Fruit fly (Drosophila melanogaster) whole organism, embryonic: Measurements from ENCODE around the gene tsh.

Source experiments
- ATbp ChIP-seq: fragments of 200-800 bp; sonication (Bioruptor generic); optimal IDR thresholded peaks from 2 replicates; lab custom pipeline; 2017; ENCODE audit warnings: missing biosample characterization, mild to moderate bottlenecking, missing genetic modification characterization, missing genetic modification reagents
- Abd-B ChIP-seq: fragments of 200-800 bp; sonication (Bioruptor generic); optimal IDR thresholded peaks from 2 replicates; lab custom pipeline; 2018; ENCODE audit warnings: missing biosample characterization, mild to moderate bottlenecking, missing genetic modification characterization, moderate library complexity
- Adf1 ChIP-seq: fragments of 200-800 bp; sonication (Bioruptor generic); IDR thresholded peaks from 2 replicates; pipeline ENCODE4 v1.3.6; 2022; ENCODE audit warnings: missing biosample characterization, missing genetic modification characterization
- Atf3 ChIP-seq: fragments of 200-800 bp; sonication (Bioruptor generic); optimal IDR thresholded peaks from 3 replicates; lab custom pipeline; 2016; ENCODE audit warnings: missing biosample characterization, missing genetic modification characterization
- C15 ChIP-seq: fragments of 200-800 bp; sonication (Bioruptor generic); IDR thresholded peaks from 3 replicates; pipeline ENCODE4 v1.3.6; 2022; ENCODE audit warnings: missing biosample characterization, missing genetic modification characterization
- CG11085 ChIP-seq: fragments of 200-800 bp; sonication (Bioruptor generic); IDR thresholded peaks from 2 replicates; pipeline ENCODE4 v1.3.6; 2022; ENCODE audit warnings: missing biosample characterization, missing genetic modification characterization
- CG11398 ChIP-seq: fragments of 200-800 bp; sonication (Bioruptor generic); optimal IDR thresholded peaks from 2 replicates; lab custom pipeline; 2016; ENCODE audit warnings: missing biosample characterization, missing genetic modification characterization
- CG11504 ChIP-seq: fragments of 200-800 bp; sonication (Bioruptor generic); optimal IDR thresholded peaks from 3 replicates; lab custom pipeline; 2019; ENCODE audit warnings: missing biosample characterization, mild to moderate bottlenecking, missing genetic modification characterization, moderate library complexity
- CG12155 ChIP-seq: fragments of 200-800 bp; sonication (Bioruptor generic); optimal IDR thresholded peaks from 3 replicates; lab custom pipeline; 2016; ENCODE audit warnings: missing biosample characterization, missing genetic modification characterization
- CG12391 ChIP-seq: fragments of 200-800 bp; sonication (Bioruptor generic); optimal IDR thresholded peaks from 3 replicates; lab custom pipeline; 2018; ENCODE audit warnings: missing biosample characterization, mild to moderate bottlenecking, missing genetic modification characterization, moderate library complexity
- CG12659 ChIP-seq: fragments of 200-800 bp; sonication (Bioruptor generic); optimal IDR thresholded peaks from 3 replicates; lab custom pipeline; 2017; ENCODE audit warnings: mild to moderate bottlenecking, missing biosample characterization, missing genetic modification reagents, missing genetic modification characterization
- CG12769 ChIP-seq: fragments of 200-800 bp; sonication (Bioruptor generic); optimal IDR thresholded peaks from 2 replicates; lab custom pipeline; 2019; ENCODE audit warnings: missing biosample characterization, mild to moderate bottlenecking, missing genetic modification characterization, moderate library complexity
- CG17359 ChIP-seq: fragments of 200-800 bp; sonication (Bioruptor generic); optimal IDR thresholded peaks from 3 replicates; lab custom pipeline; 2018; ENCODE audit warnings: missing biosample characterization, mild to moderate bottlenecking, missing genetic modification characterization, moderate library complexity
- CG18011 ChIP-seq: fragments of 200-800 bp; sonication (Bioruptor generic); optimal IDR thresholded peaks from 2 replicates; lab custom pipeline; 2017; ENCODE audit warnings: missing biosample characterization, missing genetic modification characterization, mild to moderate bottlenecking, moderate library complexity, missing genotype
- CG18619 ChIP-seq: fragments of 200-800 bp; sonication (Bioruptor generic); optimal IDR thresholded peaks from 3 replicates; lab custom pipeline; 2017; ENCODE audit warnings: missing biosample characterization, mild to moderate bottlenecking, missing genetic modification characterization
- CG2875 ChIP-seq: fragments of 200-800 bp; sonication (Bioruptor generic); optimal IDR thresholded peaks from 2 replicates; lab custom pipeline; 2017; ENCODE audit warnings: missing biosample characterization, mild to moderate bottlenecking, missing genetic modification characterization, missing genetic modification reagents
- CG3065 ChIP-seq: fragments of 200-800 bp; sonication (Bioruptor generic); optimal IDR thresholded peaks from 2 replicates; lab custom pipeline; 2016; ENCODE audit warnings: missing biosample characterization, missing genetic modification characterization
- CG4360 ChIP-seq: fragments of 200-800 bp; sonication (Bioruptor generic); IDR thresholded peaks from 2 replicates; pipeline ENCODE4 v1.3.6; 2022; ENCODE audit warnings: missing biosample characterization, missing genetic modification characterization
- CG6813 ChIP-seq: fragments of 200-800 bp; sonication (Bioruptor generic); optimal IDR thresholded peaks from 2 replicates; lab custom pipeline; 2017; ENCODE audit warnings: missing biosample characterization, missing genetic modification characterization, mild to moderate bottlenecking, moderate library complexity, missing genetic modification reagents
- CG7556 ChIP-seq: fragments of 200-800 bp; sonication (Bioruptor generic); optimal IDR thresholded peaks from 2 replicates; lab custom pipeline; 2017; ENCODE audit warnings: missing biosample characterization, mild to moderate bottlenecking, missing genetic modification characterization
- CG7839 ChIP-seq: fragments of 200-800 bp; sonication (Bioruptor generic); optimal IDR thresholded peaks from 3 replicates; lab custom pipeline; 2018; ENCODE audit warnings: missing biosample characterization, mild to moderate bottlenecking, missing genetic modification characterization, moderate library complexity
- CG8944 ChIP-seq: fragments of 200-800 bp; sonication (Bioruptor generic); optimal IDR thresholded peaks from 3 replicates; lab custom pipeline; 2016; ENCODE audit warnings: missing biosample characterization, missing genetic modification characterization
- CG9437 ChIP-seq: fragments of 200-800 bp; sonication (Bioruptor generic); optimal IDR thresholded peaks from 2 replicates; lab custom pipeline; 2018; ENCODE audit warnings: missing biosample characterization, mild to moderate bottlenecking, missing genetic modification characterization
- D19A ChIP-seq: fragments of 200-800 bp; optimal IDR thresholded peaks from 3 replicates; lab custom pipeline; 2019; ENCODE audit warnings: missing biosample characterization, mild to moderate bottlenecking, missing genetic modification characterization, moderate library complexity
- Dip2 ChIP-seq: fragments of 200-800 bp; sonication (Bioruptor generic); IDR thresholded peaks from 2 replicates; pipeline ENCODE4 v1.3.6; 2022; ENCODE audit warnings: missing biosample characterization, missing genetic modification characterization
- Doc3 ChIP-seq: fragments of 200-800 bp; sonication (Bioruptor generic); IDR thresholded peaks from 3 replicates; pipeline ENCODE4 v1.3.6; 2022; ENCODE audit warnings: missing biosample characterization, missing genetic modification characterization; ENCODE audit not compliant: partially characterized antibody
- Drgx ChIP-seq: fragments of 200-800 bp; sonication (Bioruptor generic); IDR thresholded peaks from 2 replicates; pipeline ENCODE4 v1.3.6; 2022; ENCODE audit warnings: missing biosample characterization, missing genetic modification characterization
- HLH54F ChIP-seq: fragments of 200-800 bp; sonication (Bioruptor generic); optimal IDR thresholded peaks from 3 replicates; lab custom pipeline; 2016; ENCODE audit warnings: missing biosample characterization, missing genetic modification characterization
- Hey ChIP-seq: fragments of 200-800 bp; sonication (Bioruptor generic); optimal IDR thresholded peaks from 3 replicates; lab custom pipeline; 2018; ENCODE audit warnings: missing biosample characterization, mild to moderate bottlenecking, missing genetic modification characterization
- Hr51 ChIP-seq, 2 experiments: fragments of 200-800 bp; sonication (Bioruptor generic); optimal IDR thresholded peaks; 2 replicates in 1 of 2; 3 replicates in 1 of 2; lab custom pipeline; 2016 to 2018; ENCODE audit warnings: missing biosample characterization in 2 of 2, missing genetic modification characterization in 2 of 2, mild to moderate bottlenecking in 1 of 2, moderate library complexity in 1 of 2
- Nf-YA ChIP-seq: fragments of 200-800 bp; sonication (Bioruptor generic); IDR thresholded peaks from 2 replicates; pipeline ENCODE4 v1.3.6; 2022; ENCODE audit warnings: missing biosample characterization, missing genetic modification characterization
- Oaz ChIP-seq: fragments of 200-800 bp; sonication (Bioruptor generic); IDR thresholded peaks from 2 replicates; pipeline ENCODE4 v1.3.6; 2022; ENCODE audit warnings: missing biosample characterization, missing genetic modification characterization
- Xrp1 ChIP-seq: fragments of 200-800 bp; sonication (Bioruptor generic); IDR thresholded peaks from 2 replicates; pipeline ENCODE4 v1.3.6; 2022; ENCODE audit warnings: missing biosample characterization, missing genetic modification characterization
- bcd ChIP-seq: fragments of 200-800 bp; sonication (Bioruptor generic); optimal IDR thresholded peaks from 2 replicates; lab custom pipeline; 2017; ENCODE audit warnings: missing biosample characterization, mild to moderate bottlenecking, missing genetic modification characterization
- cato ChIP-seq: fragments of 200-800 bp; sonication (Bioruptor generic); optimal IDR thresholded peaks from 2 replicates; lab custom pipeline; 2016; ENCODE audit warnings: missing biosample characterization, missing genetic modification characterization, borderline replicate concordance
- chn ChIP-seq: fragments of 200-800 bp; sonication (Bioruptor generic); optimal IDR thresholded peaks from 2 replicates; lab custom pipeline; 2016; ENCODE audit warnings: missing biosample characterization, missing genetic modification characterization
- croc ChIP-seq: fragments of 200-800 bp; sonication (Bioruptor generic); conservative IDR thresholded peaks from 3 replicates; pipeline ENCODE4 v1.3.6; 2022; ENCODE audit warnings: missing biosample characterization, missing genetic modification characterization
- en ChIP-seq: fragments of 200-800 bp; sonication (Bioruptor generic); optimal IDR thresholded peaks from 2 replicates; lab custom pipeline; 2016; ENCODE audit warnings: missing biosample characterization, missing genetic modification characterization
- fru ChIP-seq: fragments of >200 bp; optimal IDR thresholded peaks from 2 replicates; lab custom pipeline; 2017
- mam ChIP-seq: fragments of 200-800 bp; sonication (Bioruptor generic); optimal IDR thresholded peaks from 3 replicates; lab custom pipeline; 2016; ENCODE audit warnings: missing biosample characterization, missing genetic modification characterization
- nerfin-2 ChIP-seq: fragments of 200-800 bp; sonication (Bioruptor generic); IDR thresholded peaks from 2 replicates; pipeline ENCODE4 v1.3.6; 2022; ENCODE audit warnings: missing biosample characterization, missing genetic modification characterization; ENCODE audit not compliant: partially characterized antibody
- pnt ChIP-seq: fragments of 200-800 bp; sonication (Bioruptor generic); optimal IDR thresholded peaks from 3 replicates; lab custom pipeline; 2016; ENCODE audit warnings: missing biosample characterization, missing genetic modification characterization
- sd ChIP-seq: fragments of 200-800 bp; sonication (Bioruptor generic); optimal IDR thresholded peaks from 3 replicates; lab custom pipeline; 2018; ENCODE audit warnings: missing biosample characterization, mild to moderate bottlenecking, missing genetic modification characterization, moderate library complexity
- sens ChIP-seq: fragments of 200-800 bp; sonication (Bioruptor generic); peaks from one replicate; lab custom pipeline; 2016; ENCODE audit warnings: missing biosample characterization, missing genetic modification characterization
- stwl ChIP-seq: fragments of 200-800 bp; sonication (Bioruptor generic); optimal IDR thresholded peaks from 3 replicates; lab custom pipeline; 2018; ENCODE audit warnings: missing biosample characterization, mild to moderate bottlenecking, missing genetic modification characterization, moderate library complexity
- tin ChIP-seq: fragments of 200-800 bp; sonication (Bioruptor generic); optimal IDR thresholded peaks from 3 replicates; lab custom pipeline; 2016; ENCODE audit warnings: missing biosample characterization, missing genetic modification characterization
- twi ChIP-seq: fragments of 200-800 bp; optimal IDR thresholded peaks from 2 replicates; lab custom pipeline; 2019; ENCODE audit warnings: missing biosample characterization, mild to moderate bottlenecking, missing genetic modification characterization, moderate library complexity
- tx ChIP-seq: fragments of 200-800 bp; sonication (Bioruptor generic); optimal IDR thresholded peaks from 2 replicates; lab custom pipeline; 2016; ENCODE audit warnings: missing biosample characterization, missing genetic modification characterization
- zf30C ChIP-seq: fragments of 200-800 bp; sonication (Bioruptor generic); optimal IDR thresholded peaks from 3 replicates; lab custom pipeline; 2018; ENCODE audit warnings: missing biosample characterization, mild to moderate bottlenecking, missing genetic modification characterization

tsh gene

DNA sequence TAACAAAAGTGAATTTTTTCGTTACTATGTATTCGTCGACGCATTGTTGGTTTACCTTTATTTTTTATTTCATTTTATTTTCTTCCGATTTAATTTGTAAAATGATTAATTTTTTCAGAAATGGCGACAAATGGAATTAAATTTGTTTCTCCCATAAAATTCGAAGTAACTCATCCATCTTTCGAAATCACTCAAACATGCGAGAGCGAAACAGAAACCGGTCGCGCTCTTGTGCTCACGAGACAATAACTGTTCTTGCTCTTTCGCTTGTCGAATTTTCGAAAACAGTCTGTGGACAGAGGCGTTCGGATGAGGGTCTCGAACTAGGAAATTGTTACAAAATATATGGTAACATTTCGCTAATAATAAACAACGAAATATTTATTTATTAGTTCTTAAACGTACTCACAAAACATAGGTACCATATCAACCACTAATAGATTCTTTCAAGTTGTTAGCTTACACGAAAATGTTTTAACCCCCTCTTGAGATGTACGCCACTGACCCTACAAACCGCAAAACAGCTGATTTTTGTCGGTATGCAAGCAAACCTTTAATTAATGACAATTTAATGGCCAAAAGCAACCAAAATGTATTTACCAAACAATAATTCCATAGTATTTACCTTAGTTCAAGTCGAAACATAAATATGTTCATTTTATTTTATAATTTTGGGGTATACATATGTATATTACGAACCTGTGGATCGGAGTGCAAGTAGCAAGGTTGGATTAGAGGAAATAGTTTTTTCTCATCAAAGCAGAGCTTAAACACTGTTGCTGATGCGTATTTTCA is 33.6 kb upstream of the tsh start (continued):
- TF ChIP-seq CG8944 (peak; percentile 95), CG7556 (GFP tag; lab: Kevin White, UChicago) (peak; percentile 97), Abd-B (peak; percentile 96), CG11398 (GFP tag; lab: Kevin White, UChicago) (peak; percentile 90), mam (peak; percentile 98), zf30C (GFP tag; lab: Kevin White, UChicago) (peak; percentile 53), CG12769 (tag; lab: Kevin White, UChicago) (peak; percentile 99), CG12659 (GFP tag; lab: Kevin White, UChicago) (peak; percentile 98), CG12155 (GFP tag; lab: Kevin White, UChicago) (peak; percentile 95), Adf1 (GFP tag; lab: Robert Waterston, UW) (peak; percentile 85), HLH54F (peak; percentile 97), tx (GFP tag; lab: Kevin White, UChicago) (peak; percentile 95), tin (GFP tag; lab: Kevin White, UChicago) (peak; percentile 97), CG17359 (tag; lab: Kevin White, UChicago) (peak; percentile 97), fru (lab: Kevin White, UChicago) (no peak), Nf-YA (peak; percentile 92), twi (tag; lab: Kevin White, UChicago) (peak; percentile 96), CG18011 (GFP tag; lab: Kevin White, UChicago) (peak; percentile 90), croc (GFP tag; lab: Robert Waterston, UW) (peak; percentile 96), Doc3 (GFP tag; lab: Robert Waterston, UW) (no peak), C15 (GFP tag; lab: Robert Waterston, UW) (peak; percentile 94), Atf3 (GFP tag; lab: Kevin White, UChicago) (peak; percentile 94), CG3065 (GFP tag; lab: Kevin White, UChicago) (peak; percentile 91), Hr51 (GFP tag; optimal IDR thresholded peaks at IDR 0.05; lab: Kevin White, UChicago) (peak; percentile 97), Dip2 (peak; percentile 61), CG6813 (GFP tag; lab: Kevin White, UChicago) (peak; percentile 96), CG12391 (peak; percentile 98), CG18619 (GFP tag; lab: Kevin White, UChicago) (peak; percentile 97), D19A (tag; lab: Kevin White, UChicago) (peak; percentile 95), nerfin-2 (no peak), Oaz (GFP tag; lab: Robert Waterston, UW) (peak; percentile 96), Drgx (GFP tag; lab: Robert Waterston, UW) (peak; percentile 97), CG11085 (GFP tag; lab: Robert Waterston, UW) (peak; percentile 94), chn (GFP tag; lab: Kevin White, UChicago) (peak; percentile 98), cato (GFP tag; lab: Kevin White, UChicago) (peak; percentile 95), CG7839 (peak; percentile 98), sens (GFP tag; lab: Kevin White, UChicago) (peak; percentile 99), CG9437 (peak; percentile 92), Hey (tag; lab: Kevin White, UChicago) (peak; percentile 86), CG4360 (GFP tag; lab: Robert Waterston, UW) (peak; percentile 78), Xrp1 (peak; percentile 98), stwl (peak; percentile 64), CG2875 (GFP tag; lab: Kevin White, UChicago) (peak; percentile 94), en (peak; percentile 93), ATbp (GFP tag; lab: Kevin White, UChicago) (peak; percentile 95), CG11504 (peak; percentile 96), bcd (GFP tag; lab: Kevin White, UChicago) (peak; percentile 97), pnt (peak; percentile 95), sd (tag; lab: Kevin White, UChicago) (peak; percentile 90)
